Fruit fly (Drosophila melanogaster) Kc167 (cell line): ENCODE results near the gene CG42847.

Source experiments
- Myc ChIP-seq: fragments of >200 bp; optimal IDR thresholded peaks from 2 replicates; lab custom pipeline; 2017; ENCODE audit warnings: missing external identifiers
- h ChIP-seq: fragments of >200 bp; optimal IDR thresholded peaks from 3 replicates; lab custom pipeline; 2018; ENCODE audit warnings: missing external identifiers
- insv ChIP-seq: fragments of >200 bp; optimal IDR thresholded peaks from 3 replicates; lab custom pipeline; 2018; ENCODE audit warnings: missing external identifiers
- psq ChIP-seq: fragments of >200 bp; optimal IDR thresholded peaks from 2 replicates; lab custom pipeline; 2017; ENCODE audit warnings: missing external identifiers
- ttk ChIP-seq: sonication (Bioruptor generic); optimal IDR thresholded peaks from 2 replicates; lab custom pipeline; 2017; ENCODE audit warnings: missing external identifiers

- TF ChIP-seq insv (lab: Kevin White, UChicago) (no peak), ttk (lab: Kevin White, UChicago) (no peak), h (lab: Kevin White, UChicago) (no peak), Myc (lab: Kevin White, UChicago) (no peak), psq (lab: Kevin White, UChicago) (no peak)
Measured at dm6 chr2L:9436504-9436903, 8.8 kb downstream of the CG42847 start, which contains the start of gene RpS28-like.
